Fruit fly (Drosophila melanogaster) Kc167 (cell line): Measurements from ENCODE around the gene DEF8.

Experiments
- Sin3A ChIP-seq: fragments of >200 bp; optimal IDR thresholded peaks from 2 replicates; lab custom pipeline; 2018; ENCODE audit warnings: missing external identifiers
- h ChIP-seq: fragments of >200 bp; optimal IDR thresholded peaks from 3 replicates; lab custom pipeline; 2018; ENCODE audit warnings: missing external identifiers
- insv ChIP-seq: fragments of >200 bp; optimal IDR thresholded peaks from 3 replicates; lab custom pipeline; 2018; ENCODE audit warnings: missing external identifiers
- ttk ChIP-seq: sonication (Bioruptor generic); optimal IDR thresholded peaks from 2 replicates; lab custom pipeline; 2017; ENCODE audit warnings: missing external identifiers

DNA sequence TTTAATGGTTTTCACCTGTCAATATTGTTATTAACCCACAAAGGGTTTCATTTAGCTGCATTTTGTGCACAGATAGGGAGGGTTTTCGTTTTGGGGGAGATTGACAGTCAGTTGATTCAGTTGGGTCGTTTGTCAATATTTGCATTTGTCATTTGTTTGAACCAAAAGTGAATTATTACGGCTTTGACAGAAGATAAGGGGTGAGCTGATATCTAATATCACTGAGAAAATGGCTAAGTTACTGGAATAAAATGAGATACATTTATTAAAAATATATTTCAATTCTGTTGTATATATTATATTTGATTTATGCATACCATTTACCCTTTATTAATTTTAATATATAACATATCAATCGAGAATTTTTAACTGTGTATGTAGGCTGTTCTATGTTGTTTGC, 48.1 kb upstream of the DEF8 start:
- no peak for TF ChIP-seq Sin3A (lab: Kevin White, UChicago)
- TF ChIP-seq insv (lab: Kevin White, UChicago): no peak
- TF ChIP-seq h (lab: Kevin White, UChicago): no peak
- TF ChIP-seq ttk: no peak
